Fruit fly (Drosophila melanogaster) whole organism, pupa: ENCODE data around the gene Sgs5.

Experiments
- CG15710 ChIP-seq: fragments of 200-800 bp; sonication (Bioruptor generic); optimal IDR thresholded peaks from 2 replicates; lab custom pipeline; 2018; ENCODE audit warnings: missing biosample characterization, mild to moderate bottlenecking, missing genetic modification characterization, moderate library complexity
- CG9948 ChIP-seq: fragments of 200-800 bp; sonication (Bioruptor generic); optimal IDR thresholded peaks from 2 replicates; lab custom pipeline; 2018; ENCODE audit warnings: missing biosample characterization, mild to moderate bottlenecking, missing genetic modification characterization, moderate library complexity
- Pif1B ChIP-seq: fragments of 200-800 bp; sonication (Bioruptor generic); optimal IDR thresholded peaks from 3 replicates; lab custom pipeline; 2016; ENCODE audit warnings: missing biosample characterization, missing genetic modification characterization

DNA sequence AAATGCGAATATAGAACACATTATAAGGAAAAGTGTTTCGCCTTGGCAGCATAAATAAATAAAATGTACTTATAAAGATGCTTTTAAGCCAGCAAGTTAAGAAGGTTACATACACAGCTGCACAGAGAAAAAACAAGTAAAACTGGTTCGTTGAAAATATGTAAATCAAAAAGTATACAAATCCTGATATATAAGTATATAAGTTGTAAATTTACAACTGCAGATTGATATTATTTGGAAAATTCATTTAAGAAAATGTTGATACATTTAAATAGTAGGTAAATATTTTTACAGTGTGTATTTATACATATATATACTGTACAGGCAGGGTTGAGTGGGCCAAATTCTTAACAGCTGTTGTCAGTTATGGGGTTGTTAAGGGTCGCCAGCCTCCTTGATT lies 30.3 kb upstream of the Sgs5 start:
- no peak for TF ChIP-seq Pif1B (GFP tag; lab: Kevin White, UChicago)
- no peak for TF ChIP-seq CG9948 (tag; lab: Kevin White, UChicago)
- TF ChIP-seq CG15710: no peak
